Fruit fly (Drosophila melanogaster): ENCODE data around the gene Nedd4.

Nedd4 gene

DNA sequence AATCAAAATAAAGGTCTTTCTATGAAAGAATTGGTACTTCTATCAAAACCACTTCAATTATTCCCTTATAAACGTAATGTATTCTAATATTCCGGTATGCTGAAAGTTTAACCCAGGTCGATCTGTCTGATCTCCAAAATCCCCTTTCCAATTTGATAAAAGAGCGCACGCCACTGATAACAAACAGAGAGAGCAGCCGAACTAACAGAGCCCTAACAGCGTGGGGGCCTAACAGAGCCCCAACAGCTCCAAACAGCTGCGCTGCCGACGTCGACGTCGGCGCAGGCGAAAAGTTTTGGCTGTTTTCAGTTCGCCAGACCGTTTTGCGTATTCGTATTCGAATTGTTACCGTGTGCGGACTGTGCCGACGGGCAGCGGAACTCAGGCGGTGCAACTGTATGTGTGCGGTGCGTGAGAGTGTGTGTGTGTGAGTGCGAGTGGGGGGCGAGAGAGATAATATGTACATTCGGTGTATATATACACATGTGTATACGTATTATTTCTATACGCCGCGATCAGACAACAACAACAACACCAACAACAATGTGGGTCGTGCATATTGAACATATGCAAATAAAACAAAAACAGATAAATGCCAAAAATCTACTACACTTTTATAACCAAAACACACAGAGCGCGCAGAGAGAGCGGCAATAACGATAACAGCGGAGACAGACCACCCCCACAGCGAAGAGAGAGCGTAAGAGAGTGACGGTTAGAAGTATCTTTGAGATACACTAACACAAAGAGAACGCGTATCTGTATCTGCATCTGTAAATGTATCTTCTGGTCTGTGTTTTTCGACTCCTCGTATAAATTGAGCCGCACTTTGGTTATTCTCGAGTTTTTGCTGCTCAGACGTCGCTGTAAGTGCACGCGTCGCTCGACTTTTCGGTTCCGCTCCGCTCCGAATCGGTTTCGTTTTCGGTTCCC lies 42.8 kb upstream of the Nedd4 start, which contains the start of gene Oatp74D (continued):
- TF ChIP-seq en (GFP tag; optimal IDR thresholded peaks at IDR 0.05) (no peak), CG30431 (GFP tag; optimal IDR thresholded peaks at IDR 0.05) (no peak), CG4360 (GFP tag; IDR thresholded peaks at IDR 0.05) (peak; percentile 88), CG32767 (GFP tag; IDR thresholded peaks at IDR 0.05) (peak; percentile 77), danr (GFP tag; IDR thresholded peaks at IDR 0.05) (no peak), CG6254 (GFP tag; optimal IDR thresholded peaks at IDR 0.05) (peak; percentile 52), Sox100B (GFP tag; optimal IDR thresholded peaks at IDR 0.05) (peak; percentile 61), emc (GFP tag; optimal IDR thresholded peaks at IDR 0.05) (no peak), CG6813 (GFP tag; optimal IDR thresholded peaks at IDR 0.05) (peak; percentile 9), esg (GFP tag; conservative IDR thresholded peaks at IDR 0.05) (no peak), Aef1 (GFP tag; IDR thresholded peaks at IDR 0.05) (no peak), CG17385 (GFP tag; optimal IDR thresholded peaks at IDR 0.05) (no peak), CG8089 (GFP tag; optimal IDR thresholded peaks at IDR 0.05) (no peak), YL-1 (GFP tag; optimal IDR thresholded peaks at IDR 0.05) (peak; percentile 0), sr (GFP tag; IDR thresholded peaks at IDR 0.05) (peak; percentile 68), ftz-f1 (GFP tag; optimal IDR thresholded peaks at IDR 0.05) (peak; percentile 74), kni (GFP tag; optimal IDR thresholded peaks at IDR 0.05) (peak; percentile 98), CG34376 (GFP tag; optimal IDR thresholded peaks at IDR 0.05) (peak; percentile 83), Lhr (GFP tag; optimal IDR thresholded peaks at IDR 0.05) (peak; percentile 50), sim (GFP tag; IDR thresholded peaks at IDR 0.05) (no peak), CG1233 (GFP tag; optimal IDR thresholded peaks at IDR 0.05) (peak; percentile 73), her (GFP tag; optimal IDR thresholded peaks at IDR 0.05) (peak; percentile 60), Dip3 (GFP tag; optimal IDR thresholded peaks at IDR 0.05) (peak; percentile 2), CG6654 (GFP tag; optimal IDR thresholded peaks at IDR 0.05) (no peak), hbn (GFP tag; IDR thresholded peaks at IDR 0.05; ENCODE audit: partially characterized antibody) (no peak), CG10366 (GFP tag; IDR thresholded peaks at IDR 0.05) (peak; percentile 14), gsb-n (tag; optimal IDR thresholded peaks at IDR 0.05) (peak; percentile 53), Adf1 (GFP tag; IDR thresholded peaks at IDR 0.05) (peak; percentile 99), Atf3 (GFP tag; optimal IDR thresholded peaks at IDR 0.05) (no peak), Oaz (GFP tag; IDR thresholded peaks at IDR 0.05) (no peak), CG2120 (GFP tag; optimal IDR thresholded peaks at IDR 0.05) (peak; percentile 70), Bdp1 (GFP tag; optimal IDR thresholded peaks at IDR 0.05) (no peak), Hmr (GFP tag; optimal IDR thresholded peaks at IDR 0.05) (peak; percentile 66), CG5953 (GFP tag; IDR thresholded peaks at IDR 0.05) (peak; percentile 43; the same call in 1 of the 2 replicates), CG4328 (GFP tag; optimal IDR thresholded peaks at IDR 0.05) (peak; percentile 74), crc (GFP tag; optimal IDR thresholded peaks at IDR 0.05) (no peak), pnt (GFP tag; optimal IDR thresholded peaks at IDR 0.05) (peak; percentile 22), CG7839 (tag; optimal IDR thresholded peaks at IDR 0.05) (no peak), CG12391 (tag; optimal IDR thresholded peaks at IDR 0.05) (peak; percentile 2), NC2β (GFP tag; optimal IDR thresholded peaks at IDR 0.05) (peak; percentile 27), HLHmδ (GFP tag; optimal IDR thresholded peaks at IDR 0.05) (peak; percentile 66), pum (GFP tag; optimal IDR thresholded peaks at IDR 0.05) (no peak), CG6765 (GFP tag; optimal IDR thresholded peaks at IDR 0.05) (peak; percentile 35), nmo (GFP tag; optimal IDR thresholded peaks at IDR 0.05) (peak; percentile 25), Hmx (GFP tag; optimal IDR thresholded peaks at IDR 0.05) (no peak), Camta (GFP tag; optimal IDR thresholded peaks at IDR 0.05) (peak; percentile 24), CG7987 (GFP tag; optimal IDR thresholded peaks at IDR 0.05) (peak; percentile 71), CG7271 (tag; optimal IDR thresholded peaks at IDR 0.05) (no peak)
